Fruit fly (Drosophila melanogaster) whole organism, prepupa: ENCODE measurements around the gene Nup93-2.

Experiments used
- Ets21C ChIP-seq: fragments of 200-800 bp; sonication (Bioruptor generic); optimal IDR thresholded peaks from 3 replicates; lab custom pipeline; 2016; ENCODE audit warnings: missing biosample characterization, missing genetic modification characterization
- Sox102F ChIP-seq: fragments of 200-800 bp; sonication (Bioruptor generic); optimal IDR thresholded peaks from 2 replicates; lab custom pipeline; 2016; ENCODE audit warnings: missing biosample characterization, mild to moderate bottlenecking, missing genetic modification characterization
- dac ChIP-seq: fragments of 200-800 bp; sonication (Bioruptor generic); optimal IDR thresholded peaks from 2 replicates; lab custom pipeline; 2017; ENCODE audit warnings: missing biosample characterization, mild to moderate bottlenecking, missing genetic modification characterization
- esn ChIP-seq: fragments of 200-800 bp; sonication (Bioruptor generic); optimal IDR thresholded peaks from 2 replicates; lab custom pipeline; 2016; ENCODE audit warnings: missing biosample characterization, mild to moderate bottlenecking, missing genetic modification characterization, moderate library complexity
- fkh ChIP-seq: fragments of 200-800 bp; sonication (Bioruptor generic); optimal IDR thresholded peaks from 3 replicates; lab custom pipeline; 2017; ENCODE audit warnings: missing biosample characterization, mild to moderate bottlenecking, missing genetic modification characterization, moderate library complexity

- TF ChIP-seq dac (no peak), Ets21C (no peak), esn (GFP tag; lab: Kevin White, UChicago) (no peak), fkh (no peak), Sox102F (no peak)
Observed at dm6 chr3R:14894783-14894883, 3.5 kb downstream of the Nup93-2 start, which contains the start of gene CG14860.
